Worm (Caenorhabditis elegans) whole organism, young adult: ENCODE measurements around the gene ugt-29.

Experiments
- F22D6.2 ChIP-seq: sonication (generic microtip); optimal IDR thresholded peaks from 2 replicates; lab custom pipeline; 2016; ENCODE audit warnings: mild to moderate bottlenecking, missing genetic modification characterization, missing compliant biosample characterization
- F23B12.7 ChIP-seq: sonication (generic microtip); optimal IDR thresholded peaks from 2 replicates; lab custom pipeline; 2017; ENCODE audit warnings: missing genetic modification characterization, mild to moderate bottlenecking, missing compliant biosample characterization, antibody characterized with exemption, moderate library complexity; ENCODE audit not compliant: insufficient read depth
- F39B2.1 ChIP-seq: fragments of 200-800 bp; sonication (Bioruptor generic); IDR thresholded peaks from 2 replicates; pipeline ENCODE4 v1.3.6; 2022; ENCODE audit warnings: missing genetic modification reagents, missing genetic modification characterization, missing compliant biosample characterization
- F55B11.4 ChIP-seq: sonication (generic microtip); optimal IDR thresholded peaks from 2 replicates; lab custom pipeline; 2016; ENCODE audit warnings: missing compliant biosample characterization, missing genetic modification characterization, borderline replicate concordance; ENCODE audit not compliant: insufficient read depth
- F57A8.1 ChIP-seq: fragments of 200-800 bp; sonication (Bioruptor generic); optimal IDR thresholded peaks from 2 replicates; lab custom pipeline; 2018; ENCODE audit warnings: mild to moderate bottlenecking, missing genetic modification characterization, moderate library complexity, missing compliant biosample characterization
- F57C9.4 ChIP-seq: sonication (generic microtip); optimal IDR thresholded peaks from 2 replicates; lab custom pipeline; 2017; ENCODE audit warnings: mild to moderate bottlenecking, missing genetic modification characterization, missing compliant biosample characterization
- T26A5.8 ChIP-seq: sonication (generic microtip); optimal IDR thresholded peaks from 2 replicates; lab custom pipeline; 2016; ENCODE audit warnings: missing genetic modification characterization, missing compliant biosample characterization
- Y53F4B.3 ChIP-seq: fragments of 200-800 bp; sonication (Bioruptor generic); IDR thresholded peaks from 2 replicates; pipeline ENCODE4 v1.3.6; 2022; ENCODE audit warnings: missing genetic modification reagents, missing genetic modification characterization, missing compliant biosample characterization
- Y67H2A.10 ChIP-seq: fragments of 200-800 bp; sonication (Bioruptor generic); conservative IDR thresholded peaks from 2 replicates; pipeline ENCODE4 v1.3.6; 2022; ENCODE audit warnings: missing genetic modification reagents, missing genetic modification characterization, missing compliant biosample characterization
- ZK185.1 ChIP-seq: sonication (generic microtip); optimal IDR thresholded peaks from 2 replicates; lab custom pipeline; 2016; ENCODE audit warnings: mild to moderate bottlenecking, missing genetic modification characterization, missing compliant biosample characterization; ENCODE audit not compliant: poor library complexity, severe bottlenecking
- akir-1 ChIP-seq: fragments of 200-800 bp; sonication (Bioruptor generic); optimal IDR thresholded peaks from 2 replicates; lab custom pipeline; 2018; ENCODE audit warnings: mild to moderate bottlenecking, missing genetic modification characterization, moderate library complexity, missing compliant biosample characterization
- ama-1 ChIP-seq, 3 experiments: fragments of 150-350 bp in 1 of 3; sonication (generic microtip) in 2 of 3; optimal IDR thresholded peaks; 2 replicates each; lab custom pipeline; 2014 to 2018; ENCODE audit warnings: missing biosample characterization in 2 of 3, missing genetic modification characterization in 2 of 3, missing genetic modification reagents in 2 of 3
- aptf-2 ChIP-seq: fragments of 200-800 bp; sonication (Bioruptor generic); conservative IDR thresholded peaks from 2 replicates; pipeline ENCODE4 v1.3.6; 2022; ENCODE audit warnings: missing genetic modification reagents, missing genetic modification characterization, missing compliant biosample characterization
- aptf-3 ChIP-seq: fragments of 200-800 bp; sonication (Bioruptor generic); IDR thresholded peaks from 2 replicates; pipeline ENCODE4 v1.3.6; 2022; ENCODE audit warnings: missing genetic modification characterization, missing compliant biosample characterization
- atf-7 ChIP-seq: sonication (generic microtip); optimal IDR thresholded peaks from 2 replicates; lab custom pipeline; 2017; ENCODE audit warnings: mild to moderate bottlenecking, missing genetic modification characterization, missing compliant biosample characterization
- ceh-27 ChIP-seq: fragments of 200-800 bp; sonication (Bioruptor generic); optimal IDR thresholded peaks from 2 replicates; lab custom pipeline; 2018; ENCODE audit warnings: mild to moderate bottlenecking, missing genetic modification characterization, moderate library complexity, missing compliant biosample characterization
- ceh-58 ChIP-seq: fragments of 200-800 bp; sonication (Bioruptor generic); IDR thresholded peaks from 2 replicates; pipeline ENCODE4 v1.3.6; 2022; ENCODE audit warnings: missing genetic modification characterization, missing compliant biosample characterization
- ceh-79 ChIP-seq: sonication (generic microtip); optimal IDR thresholded peaks from 2 replicates; lab custom pipeline; 2017; ENCODE audit warnings: mild to moderate bottlenecking, missing genetic modification characterization, missing compliant biosample characterization
- die-1 ChIP-seq: sonication (generic microtip); optimal IDR thresholded peaks from 2 replicates; lab custom pipeline; 2016; ENCODE audit warnings: missing genotype, mild to moderate bottlenecking, missing genetic modification characterization, missing compliant biosample characterization
- dpff-1 ChIP-seq: sonication (generic microtip); optimal IDR thresholded peaks from 2 replicates; lab custom pipeline; 2017; ENCODE audit warnings: mild to moderate bottlenecking, missing genetic modification characterization, missing compliant biosample characterization
- fkh-3 ChIP-seq: sonication (generic microtip); optimal IDR thresholded peaks from 2 replicates; lab custom pipeline; 2016; ENCODE audit warnings: mild to moderate bottlenecking, missing genetic modification characterization, missing compliant biosample characterization
- hmg-1.2 ChIP-seq: fragments of 200-800 bp; sonication (Bioruptor generic); IDR thresholded peaks from 2 replicates; pipeline ENCODE4 v1.3.6; 2022; ENCODE audit warnings: missing genetic modification reagents, missing genetic modification characterization, missing compliant biosample characterization
- hrde-1 ChIP-seq: sonication (generic microtip); optimal IDR thresholded peaks from 2 replicates; lab custom pipeline; 2016; ENCODE audit warnings: missing genetic modification characterization, mild to moderate bottlenecking, missing compliant biosample characterization, moderate library complexity, missing genotype, missing genetic modification reagents, borderline replicate concordance
- hsf-1 ChIP-seq: fragments of 200-800 bp; sonication (Bioruptor generic); IDR thresholded peaks from 2 replicates; pipeline ENCODE4 v1.3.6; 2022; ENCODE audit warnings: missing genetic modification reagents, missing genetic modification characterization, missing compliant biosample characterization
- lin-40 ChIP-seq: sonication (generic microtip); optimal IDR thresholded peaks from 2 replicates; lab custom pipeline; 2016; ENCODE audit warnings: missing genetic modification characterization, mild to moderate bottlenecking, missing compliant biosample characterization, missing genotype, missing genetic modification reagents
- lir-1 ChIP-seq: fragments of 200-800 bp; sonication (Bioruptor generic); conservative IDR thresholded peaks from 2 replicates; pipeline ENCODE4 v1.3.6; 2022; ENCODE audit warnings: missing genetic modification reagents, missing genetic modification characterization, missing compliant biosample characterization
- lsl-1 ChIP-seq: fragments of 200-800 bp; sonication (Bioruptor generic); optimal IDR thresholded peaks from 2 replicates; lab custom pipeline; 2018; ENCODE audit warnings: mild to moderate bottlenecking, missing genetic modification characterization, moderate library complexity, missing compliant biosample characterization
- madf-10 ChIP-seq: sonication (generic microtip); optimal IDR thresholded peaks from 2 replicates; lab custom pipeline; 2016; ENCODE audit warnings: mild to moderate bottlenecking, missing genetic modification characterization, missing compliant biosample characterization
- madf-6 ChIP-seq: fragments of 200-800 bp; sonication (Bioruptor generic); IDR thresholded peaks from 2 replicates; pipeline ENCODE4 v1.3.6; 2022; ENCODE audit warnings: missing genetic modification reagents, missing genetic modification characterization, missing compliant biosample characterization
- mcd-1 ChIP-seq: fragments of 200-800 bp; sonication (Bioruptor generic); IDR thresholded peaks from 2 replicates; pipeline ENCODE4 v1.3.6; 2022; ENCODE audit warnings: missing genetic modification reagents, missing genetic modification characterization, missing compliant biosample characterization
- mes-4 ChIP-seq: sonication (generic microtip); optimal IDR thresholded peaks from 2 replicates; lab custom pipeline; 2016; ENCODE audit warnings: missing genotype, missing genetic modification characterization, missing compliant biosample characterization
- mxl-1 ChIP-seq: sonication (generic microtip); optimal IDR thresholded peaks from 2 replicates; lab custom pipeline; 2016; ENCODE audit warnings: missing genetic modification characterization, missing compliant biosample characterization
- nfya-2 ChIP-seq: fragments of 200-800 bp; sonication (Bioruptor generic); IDR thresholded peaks from 2 replicates; pipeline ENCODE4 v1.3.6; 2022; ENCODE audit warnings: missing genetic modification reagents, missing genetic modification characterization, missing compliant biosample characterization
- nhr-179 ChIP-seq: sonication (generic microtip); optimal IDR thresholded peaks from 2 replicates; lab custom pipeline; 2016; ENCODE audit warnings: mild to moderate bottlenecking, missing genetic modification characterization, missing compliant biosample characterization
- nhr-80 ChIP-seq: sonication (generic microtip); optimal IDR thresholded peaks from 2 replicates; lab custom pipeline; 2016; ENCODE audit warnings: missing genetic modification characterization, missing compliant biosample characterization
- nhr-90 ChIP-seq: sonication (generic microtip); optimal IDR thresholded peaks from 2 replicates; lab custom pipeline; 2016; ENCODE audit warnings: missing genotype, mild to moderate bottlenecking, missing genetic modification characterization, missing compliant biosample characterization
- rec-8 ChIP-seq, 2 experiments: sonication (generic microtip); optimal IDR thresholded peaks; 2 replicates each; lab custom pipeline; 2016; ENCODE audit warnings: mild to moderate bottlenecking in 2 of 2, missing genetic modification characterization in 2 of 2, missing genetic modification reagents in 2 of 2, missing genotype in 2 of 2, missing biosample characterization in 1 of 2, missing compliant biosample characterization in 1 of 2, moderate library complexity in 1 of 2
- repo-1 ChIP-seq: sonication (generic microtip); optimal IDR thresholded peaks from 2 replicates; lab custom pipeline; 2017; ENCODE audit warnings: mild to moderate bottlenecking, missing genetic modification characterization, missing compliant biosample characterization
- snpc-1.1 ChIP-seq: sonication (generic microtip); optimal IDR thresholded peaks from 2 replicates; lab custom pipeline; 2017; ENCODE audit warnings: missing genetic modification characterization, mild to moderate bottlenecking, missing compliant biosample characterization, antibody characterized with exemption, moderate library complexity, missing genotype, missing genetic modification reagents; ENCODE audit not compliant: insufficient read depth
- snpc-3.4 ChIP-seq: sonication (generic microtip); optimal IDR thresholded peaks from 2 replicates; lab custom pipeline; 2017; ENCODE audit warnings: missing genetic modification characterization, mild to moderate bottlenecking, missing compliant biosample characterization, antibody characterized with exemption, moderate library complexity, missing genotype, missing genetic modification reagents
- tbp1 ChIP-seq: fragments of 200-800 bp; sonication (Bioruptor generic); optimal IDR thresholded peaks from 2 replicates; lab custom pipeline; 2018; ENCODE audit warnings: mild to moderate bottlenecking, missing genetic modification characterization, missing compliant biosample characterization
- tlf-1 ChIP-seq: fragments of 200-800 bp; sonication (Bioruptor generic); optimal IDR thresholded peaks from 2 replicates; lab custom pipeline; 2018; ENCODE audit warnings: mild to moderate bottlenecking, missing genetic modification characterization, missing compliant biosample characterization
- unc-130 ChIP-seq: sonication (generic microtip); optimal IDR thresholded peaks from 2 replicates; lab custom pipeline; 2016; ENCODE audit warnings: missing genetic modification reagents, missing genetic modification characterization, missing compliant biosample characterization
- unc-62 ChIP-seq: fragments of 150-350 bp; optimal IDR thresholded peaks from 2 replicates; lab custom pipeline; 2014; ENCODE audit warnings: missing biosample characterization, missing genetic modification reagents, missing genetic modification characterization

The ugt-29 gene

DNA sequence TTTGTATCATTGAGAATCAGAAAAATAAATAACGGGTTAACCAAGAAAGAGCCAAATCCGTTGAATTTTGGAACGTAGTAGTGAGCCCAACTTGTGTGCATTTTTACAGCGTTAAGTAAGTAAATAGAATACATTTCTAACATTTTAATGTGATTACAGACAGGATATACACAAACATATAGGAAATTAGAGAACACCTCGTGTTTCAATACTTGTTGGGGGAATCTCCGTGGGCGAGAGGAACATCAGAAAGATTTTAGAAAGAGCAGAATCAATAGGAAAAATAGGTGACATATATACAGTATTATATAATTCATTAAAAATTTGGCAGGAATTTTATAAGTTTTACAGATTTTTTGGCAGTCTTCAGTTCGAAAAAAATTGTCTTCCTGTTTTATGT lies 39.4 kb upstream of the ugt-29 start, which contains the start of gene srj-24:
TSS of gene srj-24 (minus strand) at position 101 of the 400 bp plus-strand sequence.
- TF ChIP-seq ceh-58 (GFP tag; lab: Robert Waterston, UW) (no peak), mxl-1 (tag; lab: Kevin White, UChicago) (no peak), F55B11.4 (tag; lab: Kevin White, UChicago) (no peak), F23B12.7 (tag; lab: Kevin White, UChicago) (no peak), nhr-179 (tag; lab: Kevin White, UChicago) (no peak), mes-4 (tag; lab: Kevin White, UChicago) (no peak), hrde-1 (no peak), die-1 (tag; lab: Kevin White, UChicago) (no peak), snpc-3.4 (tag; lab: Kevin White, UChicago) (no peak), lin-40 (tag; lab: Kevin White, UChicago) (no peak), ceh-27 (GFP tag; lab: Kevin White, UChicago) (no peak), tbp1 (GFP tag; lab: Kevin White, UChicago) (no peak), dpff-1 (tag; lab: Kevin White, UChicago) (no peak), atf-7 (no peak), unc-130 (GFP tag; lab: Kevin White, UChicago) (no peak), nfya-2 (GFP tag; lab: Robert Waterston, UW) (no peak), F57A8.1 (GFP tag; lab: Kevin White, UChicago) (no peak), unc-62 (GFP tag; lab: Kevin White, UChicago) (no peak), akir-1 (GFP tag; lab: Kevin White, UChicago) (no peak)

DNA sequence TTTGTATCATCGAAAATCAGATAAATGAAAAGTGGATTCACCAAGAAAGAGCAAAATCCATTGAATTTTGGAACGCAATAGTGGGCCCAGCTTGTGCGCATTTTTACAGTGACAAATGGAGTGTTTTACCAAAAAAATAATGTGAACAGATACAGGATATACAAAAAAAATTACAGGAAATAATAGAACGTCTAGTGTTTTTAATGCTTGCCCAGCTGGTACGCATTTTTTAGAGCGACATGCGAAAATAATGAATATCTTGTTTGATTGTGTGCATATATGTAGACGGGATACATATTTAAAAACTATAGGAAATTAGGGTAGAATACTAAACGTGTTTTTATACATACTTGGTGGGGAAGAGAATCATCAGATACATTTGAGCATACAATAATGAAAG lies 36.8 kb upstream of the ugt-29 start, which contains the start of gene srj-25:
TSS of gene srj-25 (minus strand) at position 101 of the 400 bp plus-strand sequence.
- TF ChIP-seq F22D6.2 (tag; lab: Kevin White, UChicago), result no peak

DNA sequence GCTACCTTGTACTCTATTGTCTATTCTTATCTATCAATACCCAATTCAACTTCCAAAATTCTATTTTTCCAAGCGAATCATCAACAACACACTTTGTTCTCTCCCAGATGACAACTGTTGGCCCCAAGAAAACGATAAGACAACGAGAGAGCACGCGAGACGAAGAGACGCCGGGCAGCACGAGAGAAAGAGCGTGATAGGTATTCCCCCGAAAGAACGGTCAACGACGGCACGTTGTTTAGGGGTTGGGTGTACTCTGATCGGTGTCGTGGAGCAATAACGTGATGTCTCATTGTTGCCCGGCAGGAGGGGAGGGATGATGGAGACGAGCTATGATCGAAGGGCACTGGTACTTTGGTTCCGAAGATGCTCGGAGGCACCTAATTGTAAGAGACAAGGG lies 31.9 kb upstream of the ugt-29 start:
- no peak for TF ChIP-seq Y67H2A.10 (GFP tag; lab: Robert Waterston, UW)
- TF ChIP-seq T26A5.8 (tag; lab: Kevin White, UChicago), result no peak
- peak; percentile 78 for TF ChIP-seq repo-1 (tag; lab: Kevin White, UChicago)
- TF ChIP-seq hsf-1, result no peak
- no peak for TF ChIP-seq lsl-1 (GFP tag; lab: Kevin White, UChicago)
- peak; percentile 57 for TF ChIP-seq die-1 (tag; lab: Kevin White, UChicago)
- peak; percentile 85 for TF ChIP-seq hmg-1.2 (GFP tag; lab: Robert Waterston, UW)
- TF ChIP-seq ZK185.1 (tag; lab: Kevin White, UChicago), result peak; percentile 73
- TF ChIP-seq nhr-90 (tag; lab: Kevin White, UChicago), result peak; percentile 79
- peak; percentile 75 for TF ChIP-seq lin-40 (tag; lab: Kevin White, UChicago)
- TF ChIP-seq madf-10 (tag; lab: Kevin White, UChicago), result peak; percentile 79
- no peak for TF ChIP-seq ceh-79 (tag; lab: Kevin White, UChicago)
- TF ChIP-seq snpc-1.1 (tag; lab: Kevin White, UChicago), result no peak
- TF ChIP-seq Y53F4B.3 (GFP tag; lab: Robert Waterston, UW), result no peak
- peak; percentile 73 for TF ChIP-seq lir-1 (GFP tag; lab: Robert Waterston, UW)
- no peak for TF ChIP-seq akir-1 (GFP tag; lab: Kevin White, UChicago)
- no peak for TF ChIP-seq F39B2.1 (GFP tag; lab: Robert Waterston, UW)
- peak; percentile 97 for TF ChIP-seq nhr-80 (tag; lab: Kevin White, UChicago)
- no peak for TF ChIP-seq rec-8 (tag; optimal IDR thresholded peaks at IDR 0.05; lab: Kevin White, UChicago)
- 0 out of 2 replicates have a peak, but pooled peaks have one; percentile 31 for TF ChIP-seq madf-6 (GFP tag; lab: Robert Waterston, UW)
- TF ChIP-seq fkh-3 (tag; lab: Kevin White, UChicago), result no peak
- no peak for TF ChIP-seq aptf-3 (GFP tag; lab: Robert Waterston, UW)
- peak; percentile 1 for TF ChIP-seq ama-1 (optimal IDR thresholded peaks at IDR 0.05; lab: Kevin White, UChicago)
- TF ChIP-seq ama-1 (GFP tag; optimal IDR thresholded peaks at IDR 0.05; lab: Kevin White, UChicago), result no peak
- TF ChIP-seq dpff-1 (tag; lab: Kevin White, UChicago), result no peak
- TF ChIP-seq mcd-1 (GFP tag; lab: Robert Waterston, UW), result peak; percentile 73
- no peak for TF ChIP-seq aptf-2 (GFP tag; lab: Robert Waterston, UW)
- peak; percentile 84 for TF ChIP-seq tlf-1
- no peak for TF ChIP-seq nfya-2 (GFP tag; lab: Robert Waterston, UW)
- TF ChIP-seq F57C9.4, result no peak
